Worm (Caenorhabditis elegans) whole organism, mixed stage, embryonic: Measurements from ENCODE around the gene cca-1.

ENCODE experiments used
- ces-1 ChIP-seq: fragments of 150-350 bp; optimal IDR thresholded peaks from 2 replicates; lab custom pipeline; 2014; ENCODE audit warnings: missing biosample characterization, missing genetic modification reagents, missing genetic modification characterization
- elt-1 ChIP-seq: sonication (generic microtip); optimal IDR thresholded peaks from 2 replicates; lab custom pipeline; 2017; ENCODE audit warnings: missing genetic modification characterization, mild to moderate bottlenecking, missing compliant biosample characterization, antibody characterized with exemption, moderate library complexity, borderline replicate concordance; ENCODE audit not compliant: insufficient read depth
- ham-2 ChIP-seq: fragments of 200-800 bp; sonication (Bioruptor generic); optimal IDR thresholded peaks from 2 replicates; lab custom pipeline; 2018; ENCODE audit warnings: mild to moderate bottlenecking, missing genetic modification characterization, missing compliant biosample characterization
- mep-1 ChIP-seq: fragments of 150-350 bp; optimal IDR thresholded peaks from 2 replicates; lab custom pipeline; 2017; ENCODE audit warnings: missing biosample characterization, missing genetic modification reagents, missing genetic modification characterization, inconsistent platforms
- tbx-8 ChIP-seq: fragments of 200-800 bp; sonication (Bioruptor generic); optimal IDR thresholded peaks from 2 replicates; lab custom pipeline; 2018; ENCODE audit warnings: mild to moderate bottlenecking, missing genetic modification characterization, moderate library complexity, missing compliant biosample characterization
- zip-8 ChIP-seq: fragments of 150-350 bp; optimal IDR thresholded peaks from 2 replicates; lab custom pipeline; 2014; ENCODE audit warnings: missing biosample characterization, missing genetic modification characterization

The cca-1 gene

DNA sequence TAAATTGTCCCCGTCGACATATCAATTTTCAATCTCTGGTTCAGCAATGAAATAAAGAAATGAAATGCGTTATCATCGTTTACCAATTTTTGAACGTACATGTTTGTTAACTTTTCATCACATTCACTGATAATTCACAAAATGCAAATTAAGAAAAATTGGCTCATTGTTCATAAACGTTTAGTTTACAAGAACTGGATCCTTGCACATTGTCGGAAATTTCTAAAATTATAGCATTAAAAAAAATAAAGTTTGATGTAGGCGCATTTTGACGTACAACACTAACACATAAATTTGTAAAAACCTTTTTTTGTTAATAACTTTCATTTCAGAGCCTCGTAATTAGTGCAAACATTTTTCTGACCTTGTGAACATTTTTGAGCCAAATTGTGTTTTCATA lies 76.1 kb downstream of the cca-1 start, which contains the start of gene gpx-7:
gpx-7 (minus strand) TSS at position 101 of the 400 bp plus-strand sequence.
- TF ChIP-seq elt-1 (no peak), zip-8 (tag; lab: Kevin White, UChicago) (no peak)

DNA sequence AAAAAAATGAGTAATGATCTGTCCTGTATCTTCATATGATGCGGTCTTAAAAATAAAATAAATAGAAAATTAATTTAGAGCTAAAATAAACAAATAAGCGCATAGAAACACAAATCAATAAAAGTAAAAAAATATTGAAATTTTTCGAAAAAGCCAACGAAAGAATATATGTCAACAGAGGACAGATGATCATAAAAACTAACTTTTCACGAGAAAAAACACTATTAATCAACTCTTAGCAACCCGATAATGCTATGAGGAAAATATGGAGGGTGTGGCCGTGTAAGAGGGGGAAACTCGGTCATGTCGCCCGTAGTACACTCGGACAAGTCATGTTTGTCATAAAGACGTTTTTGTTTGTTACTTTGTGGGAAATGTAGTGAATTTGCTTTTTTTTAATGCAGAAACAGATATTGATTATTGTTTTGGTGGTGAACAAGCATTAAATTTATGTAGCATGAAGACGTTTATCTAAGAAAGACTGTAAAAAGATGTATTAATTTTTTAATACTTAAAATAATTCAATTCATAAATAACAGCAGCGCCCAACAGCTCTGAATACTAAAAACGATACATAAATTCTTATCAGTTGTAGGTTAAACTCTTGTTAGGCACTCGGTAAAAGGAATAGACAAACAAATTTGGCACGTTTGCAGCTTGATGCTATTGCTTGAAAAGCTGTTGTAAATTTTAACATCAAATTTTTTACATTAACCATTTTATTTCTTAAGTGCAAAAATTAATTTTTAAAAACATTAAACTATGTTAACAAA lies 77.3 kb downstream of the cca-1 start, which contains the start of gene adm-4:
adm-4 (minus strand) TSS at position 51 of the 773 bp plus-strand sequence.
- TF ChIP-seq ces-1 (GFP tag; lab: Kevin White, UChicago) (peak; percentile 17), mep-1 (tag; lab: Kevin White, UChicago) (no peak), ham-2 (no peak), tbx-8 (GFP tag; lab: Kevin White, UChicago) (no peak)
- TF ChIP-seq, all 35 proteins: peak for 1
